Worm (Caenorhabditis elegans): ENCODE data around the gene rpb-11.

The rpb-11 gene

DNA sequence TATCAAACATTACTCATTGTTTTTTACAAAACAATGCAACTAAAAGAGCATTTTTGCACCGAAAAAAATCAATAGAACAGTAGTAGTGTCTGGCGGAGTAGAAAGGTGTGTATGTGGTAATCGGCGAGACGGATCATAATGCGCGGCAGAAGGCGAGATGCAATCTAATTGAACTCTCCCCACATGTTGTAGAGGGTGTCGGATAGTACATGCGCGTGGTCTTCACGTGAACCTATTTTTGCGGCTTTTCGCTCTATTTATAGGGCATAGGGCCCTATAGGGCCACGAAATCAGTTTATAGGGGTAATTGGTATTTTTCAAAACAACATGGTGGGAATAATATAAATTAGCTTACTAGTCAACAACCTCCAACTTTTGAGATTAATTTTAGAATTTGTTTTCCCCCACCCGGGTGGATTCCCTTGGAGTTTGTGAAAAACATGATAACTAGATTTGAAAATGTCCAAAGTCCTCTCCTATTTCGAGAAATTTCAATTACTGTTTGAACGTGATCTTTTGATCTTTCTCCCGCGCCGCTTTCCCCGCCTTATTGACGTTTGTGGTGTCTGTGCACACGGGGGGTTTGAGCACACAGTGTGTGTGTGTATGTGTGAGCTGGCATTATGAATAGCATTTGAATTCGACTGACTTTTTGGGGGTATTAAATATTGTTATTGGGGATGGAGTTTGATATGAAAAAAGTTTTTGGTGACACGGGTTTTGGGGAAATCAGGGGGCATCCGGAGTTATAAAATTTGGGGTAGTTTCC, 16.9 kb upstream of the rpb-11 start:
- no peak for TF ChIP-seq fkh-10 (GFP tag; optimal IDR thresholded peaks at IDR 0.05)
- no peak for TF ChIP-seq daf-12 (tag; optimal IDR thresholded peaks at IDR 0.05)
- TF ChIP-seq nhr-43 (tag; optimal IDR thresholded peaks at IDR 0.05; ENCODE audit: poor library complexity, severe bottlenecking): peak; percentile 18
- peak; percentile 68 for TF ChIP-seq elt-2 (tag; optimal IDR thresholded peaks at IDR 0.05)
- no peak for TF ChIP-seq nhr-25 (tag; optimal IDR thresholded peaks at IDR 0.05)
- no peak for TF ChIP-seq elt-3 (tag; optimal IDR thresholded peaks at IDR 0.05)
- no peak for TF ChIP-seq ceh-28 (tag; optimal IDR thresholded peaks at IDR 0.05)
- TF ChIP-seq mdl-1 (tag; optimal IDR thresholded peaks at IDR 0.05): no peak
- no peak for TF ChIP-seq nhr-23 (tag; optimal IDR thresholded peaks at IDR 0.05)
- peak; percentile 80 for TF ChIP-seq pha-4 (tag; optimal IDR thresholded peaks at IDR 0.05)
- no peak for TF ChIP-seq fkh-2 (tag; optimal IDR thresholded peaks at IDR 0.05)
- TF ChIP-seq elt-1 (tag; optimal IDR thresholded peaks at IDR 0.05): no peak
- TF ChIP-seq egl-27 (tag; optimal IDR thresholded peaks at IDR 0.05): no peak
- no peak for TF ChIP-seq egl-5 (tag; optimal IDR thresholded peaks at IDR 0.05)
- TF ChIP-seq pqm-1 (tag; optimal IDR thresholded peaks at IDR 0.05): peak; percentile 66
- peak; percentile 75 for TF ChIP-seq mml-1 (tag; optimal IDR thresholded peaks at IDR 0.05)
- no peak for TF ChIP-seq ceh-16 (tag; optimal IDR thresholded peaks at IDR 0.05)
- peak; percentile 1 for TF ChIP-seq nfya-1 (tag; optimal IDR thresholded peaks at IDR 0.05; ENCODE audit: insufficient read depth)
- TF ChIP-seq ceh-9 (tag; optimal IDR thresholded peaks at IDR 0.05): no peak
- no peak for TF ChIP-seq aly-2 (tag; optimal IDR thresholded peaks at IDR 0.05)
- no peak for TF ChIP-seq ztf-4 (tag; optimal IDR thresholded peaks at IDR 0.05)
- peak; percentile 6 for TF ChIP-seq snpc-4 (tag; optimal IDR thresholded peaks at IDR 0.05)
- TF ChIP-seq tbx-2 (tag; optimal IDR thresholded peaks at IDR 0.05): no peak
- no peak for TF ChIP-seq nhr-237 (tag; optimal IDR thresholded peaks at IDR 0.05)
- no peak for TF ChIP-seq nhr-12 (tag; optimal IDR thresholded peaks at IDR 0.05)
- TF ChIP-seq hmg-11 (tag; optimal IDR thresholded peaks at IDR 0.05): no peak

ce11 chrII:14044199-14044598, 15.7 kb upstream of the rpb-11 start:
- TF ChIP-seq ztf-11 (tag; optimal IDR thresholded peaks at IDR 0.05) (no peak), nhr-77 (tag; optimal IDR thresholded peaks at IDR 0.05) (no peak), lin-39 (tag; optimal IDR thresholded peaks at IDR 0.05) (peak; percentile 81), ceh-82 (tag; optimal IDR thresholded peaks at IDR 0.05) (no peak), fkh-2 (tag; optimal IDR thresholded peaks at IDR 0.05) (no peak), ZK546.5 (tag; optimal IDR thresholded peaks at IDR 0.05) (no peak), nhr-67 (tag; optimal IDR thresholded peaks at IDR 0.05) (no peak), nhr-76 (tag; optimal IDR thresholded peaks at IDR 0.05) (no peak), egl-5 (tag; optimal IDR thresholded peaks at IDR 0.05) (peak; percentile 65), egl-27 (tag; optimal IDR thresholded peaks at IDR 0.05) (no peak), ceh-9 (tag; optimal IDR thresholded peaks at IDR 0.05) (no peak), nhr-23 (tag; optimal IDR thresholded peaks at IDR 0.05) (no peak), lsy-12 (tag; optimal IDR thresholded peaks at IDR 0.05) (peak; percentile 18), nhr-43 (tag; optimal IDR thresholded peaks at IDR 0.05; ENCODE audit: poor library complexity, severe bottlenecking) (no peak), lin-15B (tag; optimal IDR thresholded peaks at IDR 0.05) (peak; percentile 26), nhr-237 (tag; optimal IDR thresholded peaks at IDR 0.05) (no peak), pha-4 (tag; optimal IDR thresholded peaks at IDR 0.05) (peak; percentile 84), mdl-1 (tag; optimal IDR thresholded peaks at IDR 0.05) (peak; percentile 78), pqm-1 (tag; optimal IDR thresholded peaks at IDR 0.05) (peak; percentile 90), hmg-11 (tag; optimal IDR thresholded peaks at IDR 0.05) (peak; percentile 74), aly-2 (tag; optimal IDR thresholded peaks at IDR 0.05) (no peak), elt-3 (tag; optimal IDR thresholded peaks at IDR 0.05) (no peak), daf-12 (tag; optimal IDR thresholded peaks at IDR 0.05) (no peak), snpc-4 (tag; optimal IDR thresholded peaks at IDR 0.05) (peak; percentile 56), fos-1 (tag; optimal IDR thresholded peaks at IDR 0.05) (no peak), sea-2 (GFP tag; optimal IDR thresholded peaks at IDR 0.05) (no peak), skn-1 (tag; optimal IDR thresholded peaks at IDR 0.05) (peak; percentile 30), eor-1 (tag; optimal IDR thresholded peaks at IDR 0.05) (no peak), elt-1 (tag; optimal IDR thresholded peaks at IDR 0.05) (no peak), unc-39 (tag; optimal IDR thresholded peaks at IDR 0.05) (no peak), nhr-12 (tag; optimal IDR thresholded peaks at IDR 0.05) (no peak), nhr-28 (tag; optimal IDR thresholded peaks at IDR 0.05) (no peak), ceh-28 (tag; optimal IDR thresholded peaks at IDR 0.05) (peak; percentile 4), jun-1 (tag; optimal IDR thresholded peaks at IDR 0.05) (peak; percentile 81), ceh-16 (tag; optimal IDR thresholded peaks at IDR 0.05) (no peak), fkh-10 (GFP tag; optimal IDR thresholded peaks at IDR 0.05) (peak; percentile 97), mml-1 (tag; optimal IDR thresholded peaks at IDR 0.05) (no peak), nhr-11 (tag; optimal IDR thresholded peaks at IDR 0.05) (peak; percentile 90), nhr-25 (tag; optimal IDR thresholded peaks at IDR 0.05) (no peak), unc-62 (GFP tag; optimal IDR thresholded peaks at IDR 0.05) (no peak), zag-1 (tag; optimal IDR thresholded peaks at IDR 0.05) (no peak), elt-2 (tag; optimal IDR thresholded peaks at IDR 0.05) (peak; percentile 93), tbx-2 (tag; optimal IDR thresholded peaks at IDR 0.05) (peak; percentile 50), ama-1 (optimal IDR thresholded peaks at IDR 0.05) (peak; percentile 28), nfya-1 (tag; optimal IDR thresholded peaks at IDR 0.05; ENCODE audit: insufficient read depth) (peak; percentile 81), ztf-4 (tag; optimal IDR thresholded peaks at IDR 0.05) (no peak), R02D3.7 (tag; optimal IDR thresholded peaks at IDR 0.05) (no peak)

Data from whole organism, L3 larva.